Worm (Caenorhabditis elegans): ENCODE measurements around the gene bris-1.

bris-1 gene

DNA sequence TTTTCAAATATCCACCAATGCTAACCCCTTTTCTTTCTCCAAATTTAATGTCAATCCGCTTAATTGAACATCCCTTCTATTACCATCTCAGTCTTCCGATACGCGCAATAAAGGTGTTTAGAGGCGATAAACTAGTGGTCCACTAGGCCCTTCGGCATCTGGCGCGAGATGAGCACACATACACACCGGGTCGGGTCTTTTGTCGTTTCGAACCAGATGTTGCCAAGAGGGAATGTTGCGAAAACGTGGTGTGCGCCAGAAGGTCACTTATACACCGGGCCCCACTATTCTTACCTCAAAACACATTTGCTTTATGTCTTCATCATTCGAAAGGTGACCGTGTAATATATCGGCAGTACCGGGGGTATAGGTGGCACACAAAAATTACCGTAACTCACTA is 24.9 kb upstream of the bris-1 start:
- no peak for TF ChIP-seq nhr-76 (tag; optimal IDR thresholded peaks at IDR 0.05)
- TF ChIP-seq cnd-1 (tag; optimal IDR thresholded peaks at IDR 0.05), result peak; percentile 47
- TF ChIP-seq lin-32 (GFP tag; optimal IDR thresholded peaks at IDR 0.05), result peak; percentile 22
- no peak for TF ChIP-seq lsy-2 (tag; optimal IDR thresholded peaks at IDR 0.05)

DNA sequence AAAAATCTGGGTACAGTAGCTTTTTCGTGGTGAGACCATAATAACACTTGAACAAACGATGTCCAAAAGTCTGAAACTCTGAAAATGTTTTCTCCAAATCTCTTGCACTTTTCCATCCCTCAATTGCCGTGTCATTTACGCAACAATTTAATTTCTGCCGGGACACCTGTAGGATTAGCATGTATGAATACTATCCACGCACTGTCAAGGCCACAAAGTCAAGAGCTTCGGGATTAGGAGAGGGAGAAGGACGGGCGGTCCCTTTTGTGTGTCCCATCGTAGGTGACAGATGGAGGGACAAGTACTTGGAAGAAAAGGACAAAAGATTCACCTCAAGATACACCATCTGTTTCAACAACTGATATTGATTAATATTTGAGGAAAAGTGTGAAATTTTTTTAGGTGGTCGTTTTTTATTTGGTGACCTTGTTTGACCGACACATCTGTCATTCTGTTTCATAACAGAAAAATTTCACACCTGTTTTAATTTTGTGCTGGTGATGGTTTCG is 23.9 kb upstream of the bris-1 start:
- TF ChIP-seq lsy-2 (tag; optimal IDR thresholded peaks at IDR 0.05), result no peak
- TF ChIP-seq ceh-43 (GFP tag; optimal IDR thresholded peaks at IDR 0.05), result no peak
- no peak for TF ChIP-seq lin-13 (tag; optimal IDR thresholded peaks at IDR 0.05)
- TF ChIP-seq nhr-2 (tag; optimal IDR thresholded peaks at IDR 0.05), result peak; percentile 96
- TF ChIP-seq ceh-39 (tag; optimal IDR thresholded peaks at IDR 0.05), result no peak
- TF ChIP-seq zip-8 (tag; optimal IDR thresholded peaks at IDR 0.05), result no peak
- no peak for TF ChIP-seq unc-39 (tag; optimal IDR thresholded peaks at IDR 0.05)
- TF ChIP-seq mls-2 (tag; optimal IDR thresholded peaks at IDR 0.05), result no peak
- TF ChIP-seq ztf-11 (tag; optimal IDR thresholded peaks at IDR 0.05), result peak; percentile 13
- no peak for TF ChIP-seq tbx-8 (GFP tag; optimal IDR thresholded peaks at IDR 0.05)
- TF ChIP-seq cnd-1 (tag; optimal IDR thresholded peaks at IDR 0.05), result peak; percentile 92
- no peak for TF ChIP-seq mep-1 (tag; optimal IDR thresholded peaks at IDR 0.05)
- TF ChIP-seq mab-5 (tag; optimal IDR thresholded peaks at IDR 0.05), result no peak
- no peak for TF ChIP-seq nhr-28 (tag; optimal IDR thresholded peaks at IDR 0.05)
- TF ChIP-seq unc-62 (GFP tag; optimal IDR thresholded peaks at IDR 0.05), result peak; percentile 7

DNA sequence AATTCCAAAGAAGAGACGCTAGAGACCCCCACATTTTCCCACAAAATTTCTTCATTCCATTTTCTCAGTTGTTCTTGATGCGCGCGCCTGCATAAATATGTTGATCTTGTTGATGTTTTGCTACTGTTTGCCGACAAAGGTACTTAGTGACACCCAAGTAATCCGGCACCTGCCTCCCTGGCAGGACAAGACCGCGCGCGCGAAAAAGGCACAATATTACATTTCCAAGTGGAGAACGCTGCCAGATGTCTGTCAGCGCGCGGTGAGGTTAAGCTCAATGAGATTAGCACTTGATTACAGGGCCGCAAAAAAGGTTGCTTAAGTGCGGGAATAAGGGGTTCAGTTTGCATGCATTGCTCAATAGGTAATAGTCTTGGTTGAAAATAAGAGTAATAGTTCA is 22.5 kb upstream of the bris-1 start:
- TF ChIP-seq nhr-2 (tag; optimal IDR thresholded peaks at IDR 0.05), result peak; percentile 54
- peak; percentile 59 for TF ChIP-seq ces-1 (GFP tag; optimal IDR thresholded peaks at IDR 0.05)
- TF ChIP-seq elt-3 (tag; optimal IDR thresholded peaks at IDR 0.05), result no peak
- TF ChIP-seq zip-8 (tag; optimal IDR thresholded peaks at IDR 0.05), result no peak

DNA sequence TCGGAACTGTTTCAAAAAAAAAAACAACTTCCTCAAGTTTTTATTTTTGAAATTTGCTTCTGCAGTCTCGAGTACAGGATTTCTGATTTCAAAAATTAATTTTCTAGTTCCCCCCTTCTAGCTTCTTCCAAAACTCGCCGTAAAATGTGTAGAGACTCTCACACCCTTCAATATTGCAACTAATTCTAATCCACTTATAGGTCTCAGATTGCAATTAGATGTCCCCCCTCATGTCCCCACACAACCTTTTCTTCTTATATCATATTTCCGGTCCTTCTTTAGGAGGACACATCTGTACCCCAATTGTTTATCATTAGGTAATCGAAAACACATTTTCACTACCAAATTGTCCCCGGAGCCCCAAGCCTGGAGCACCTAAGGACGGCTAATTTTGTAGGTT is 21.4 kb upstream of the bris-1 start:
- TF ChIP-seq nhr-2 (tag; optimal IDR thresholded peaks at IDR 0.05) (peak; percentile 22), unc-120 (tag; optimal IDR thresholded peaks at IDR 0.05; ENCODE audit: poor library complexity, severe bottlenecking) (no peak), ces-1 (GFP tag; optimal IDR thresholded peaks at IDR 0.05) (peak; percentile 90), drap-1 (GFP tag; optimal IDR thresholded peaks at IDR 0.05) (no peak)

DNA sequence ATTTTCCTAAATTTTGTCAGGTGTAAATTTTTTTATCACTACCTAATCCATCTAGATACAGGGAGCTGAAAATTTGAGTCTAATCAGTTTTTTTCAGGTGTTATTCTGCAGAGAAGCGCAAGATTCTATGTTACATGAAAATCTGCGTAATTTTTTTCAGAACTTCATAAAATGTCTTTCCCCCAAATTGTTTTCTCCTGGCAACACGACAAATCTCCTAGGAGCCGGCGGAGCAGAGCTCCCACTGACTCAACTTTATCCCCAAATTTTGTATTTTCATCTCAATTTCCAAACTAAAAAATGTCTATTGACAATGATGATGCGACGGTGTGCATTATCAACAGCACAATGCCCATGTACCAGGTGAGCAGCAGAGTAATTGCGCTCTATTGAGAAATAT is 20.3 kb upstream of the bris-1 start, which contains the start of gene F28F9.2:
TSS of gene F28F9.2 (plus strand) at position 301 of the 400 bp plus-strand sequence.
- no peak for TF ChIP-seq elt-3 (tag; optimal IDR thresholded peaks at IDR 0.05)
- TF ChIP-seq lin-32 (GFP tag; optimal IDR thresholded peaks at IDR 0.05), result no peak
- TF ChIP-seq M03D4.4 (tag; optimal IDR thresholded peaks at IDR 0.05), result no peak
- TF ChIP-seq ham-2 (GFP tag; optimal IDR thresholded peaks at IDR 0.05), result no peak
- no peak for TF ChIP-seq flh-1 (GFP tag; optimal IDR thresholded peaks at IDR 0.05)
- TF ChIP-seq sptf-1 (tag; optimal IDR thresholded peaks at IDR 0.05), result no peak
- no peak for TF ChIP-seq mls-2 (tag; optimal IDR thresholded peaks at IDR 0.05)
- TF ChIP-seq unc-62 (GFP tag; optimal IDR thresholded peaks at IDR 0.05), result no peak
- TF ChIP-seq nhr-76 (tag; optimal IDR thresholded peaks at IDR 0.05), result no peak
- no peak for TF ChIP-seq ces-1 (GFP tag; optimal IDR thresholded peaks at IDR 0.05)
- no peak for TF ChIP-seq zip-8 (tag; optimal IDR thresholded peaks at IDR 0.05)
- TF ChIP-seq snpc-4 (tag; optimal IDR thresholded peaks at IDR 0.05), result no peak
- TF ChIP-seq ztf-11 (tag; optimal IDR thresholded peaks at IDR 0.05), result no peak
- no peak for TF ChIP-seq bed-3 (GFP tag; optimal IDR thresholded peaks at IDR 0.05)
- TF ChIP-seq mab-5 (tag; optimal IDR thresholded peaks at IDR 0.05), result no peak
- no peak for TF ChIP-seq pha-4 (tag; optimal IDR thresholded peaks at IDR 0.05)
- TF ChIP-seq elt-1 (tag; optimal IDR thresholded peaks at IDR 0.05; ENCODE audit: borderline replicate concordance, insufficient read depth), result no peak
- TF ChIP-seq ceh-39 (tag; optimal IDR thresholded peaks at IDR 0.05), result no peak

DNA sequence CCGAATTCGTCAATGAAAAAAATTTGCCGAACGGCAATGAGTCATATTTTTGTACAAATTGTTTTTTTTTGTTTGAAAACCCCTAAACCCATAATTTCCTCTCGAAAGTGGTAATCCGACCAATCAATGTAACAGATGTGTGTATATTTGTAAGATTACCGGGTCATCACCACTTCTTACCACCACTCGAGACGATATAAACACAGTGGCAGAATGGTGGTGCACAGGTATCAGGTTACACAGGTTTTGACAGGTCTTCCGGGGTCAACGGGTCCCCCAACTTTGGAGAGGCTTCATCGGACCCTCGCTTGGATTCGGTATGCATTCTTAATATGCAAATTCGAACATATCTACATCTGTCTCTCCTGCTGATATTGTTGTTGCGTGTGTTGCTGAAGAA is 19.6 kb upstream of the bris-1 start:
- TF ChIP-seq nhr-237 (tag; optimal IDR thresholded peaks at IDR 0.05) (no peak), nhr-2 (tag; optimal IDR thresholded peaks at IDR 0.05) (peak; percentile 50), M03D4.4 (tag; optimal IDR thresholded peaks at IDR 0.05) (no peak)

Data from whole organism, mixed stage, embryonic.